Worm (Caenorhabditis elegans) whole organism, mixed stage, embryonic: ENCODE measurements around the gene BE10.4.

ENCODE experiments used
- M03D4.4 ChIP-seq: sonication (generic microtip); optimal IDR thresholded peaks from 2 replicates; lab custom pipeline; 2017; ENCODE audit warnings: mild to moderate bottlenecking, missing genetic modification characterization, missing compliant biosample characterization
- blmp-1 ChIP-seq: fragments of 150-350 bp; optimal IDR thresholded peaks from 2 replicates; lab custom pipeline; 2014; ENCODE audit warnings: missing biosample characterization, missing genetic modification characterization
- ceh-39 ChIP-seq: fragments of 150-350 bp; optimal IDR thresholded peaks from 2 replicates; lab custom pipeline; 2014; ENCODE audit warnings: missing biosample characterization, missing genetic modification characterization
- ceh-43 ChIP-seq: fragments of 200-800 bp; sonication (Bioruptor generic); optimal IDR thresholded peaks from 2 replicates; lab custom pipeline; 2018; ENCODE audit warnings: mild to moderate bottlenecking, missing genetic modification characterization, moderate library complexity, missing compliant biosample characterization
- ceh-83 ChIP-seq: fragments of 200-800 bp; sonication (Bioruptor generic); optimal IDR thresholded peaks from 2 replicates; lab custom pipeline; 2018; ENCODE audit warnings: mild to moderate bottlenecking, missing genetic modification characterization, missing compliant biosample characterization
- ces-1 ChIP-seq: fragments of 150-350 bp; optimal IDR thresholded peaks from 2 replicates; lab custom pipeline; 2014; ENCODE audit warnings: missing biosample characterization, missing genetic modification reagents, missing genetic modification characterization
- cnd-1 ChIP-seq: fragments of 200-800 bp; sonication (Bioruptor generic); optimal IDR thresholded peaks from 2 replicates; lab custom pipeline; 2018; ENCODE audit warnings: mild to moderate bottlenecking, missing genetic modification characterization, missing compliant biosample characterization
- elt-1 ChIP-seq: sonication (generic microtip); optimal IDR thresholded peaks from 2 replicates; lab custom pipeline; 2017; ENCODE audit warnings: missing genetic modification characterization, mild to moderate bottlenecking, missing compliant biosample characterization, antibody characterized with exemption, moderate library complexity, borderline replicate concordance; ENCODE audit not compliant: insufficient read depth
- elt-3 ChIP-seq: fragments of 150-350 bp; optimal IDR thresholded peaks from 2 replicates; lab custom pipeline; 2014; ENCODE audit warnings: missing biosample characterization, missing genetic modification characterization
- flh-1 ChIP-seq: fragments of 200-800 bp; sonication (Bioruptor generic); optimal IDR thresholded peaks from 2 replicates; lab custom pipeline; 2018; ENCODE audit warnings: mild to moderate bottlenecking, missing genetic modification characterization, moderate library complexity, missing compliant biosample characterization
- ham-2 ChIP-seq: fragments of 200-800 bp; sonication (Bioruptor generic); optimal IDR thresholded peaks from 2 replicates; lab custom pipeline; 2018; ENCODE audit warnings: mild to moderate bottlenecking, missing genetic modification characterization, missing compliant biosample characterization
- hlh-1 ChIP-seq: fragments of 150-350 bp; optimal IDR thresholded peaks from 2 replicates; lab custom pipeline; 2014; ENCODE audit warnings: missing biosample characterization, missing genetic modification reagents, missing genetic modification characterization
- lin-13 ChIP-seq: fragments of 150-350 bp; optimal IDR thresholded peaks from 2 replicates; lab custom pipeline; 2014; ENCODE audit warnings: missing biosample characterization, missing genetic modification characterization
- lsy-2 ChIP-seq: fragments of 150-350 bp; optimal IDR thresholded peaks from 2 replicates; lab custom pipeline; 2014; ENCODE audit warnings: missing biosample characterization, missing genetic modification characterization
- mab-5 ChIP-seq: fragments of 150-350 bp; optimal IDR thresholded peaks from 2 replicates; lab custom pipeline; 2014; ENCODE audit warnings: missing biosample characterization, missing genetic modification characterization
- mep-1 ChIP-seq: fragments of 150-350 bp; optimal IDR thresholded peaks from 2 replicates; lab custom pipeline; 2017; ENCODE audit warnings: missing biosample characterization, missing genetic modification reagents, missing genetic modification characterization, inconsistent platforms
- mls-2 ChIP-seq: sonication (generic microtip); optimal IDR thresholded peaks from 2 replicates; lab custom pipeline; 2016; ENCODE audit warnings: mild to moderate bottlenecking, missing genetic modification characterization, moderate library complexity, missing compliant biosample characterization
- nhr-12 ChIP-seq: fragments of 150-350 bp; optimal IDR thresholded peaks from 2 replicates; lab custom pipeline; 2014; ENCODE audit warnings: missing biosample characterization, missing genetic modification characterization
- nhr-2 ChIP-seq: fragments of 150-350 bp; optimal IDR thresholded peaks from 2 replicates; lab custom pipeline; 2014; ENCODE audit warnings: missing biosample characterization, missing genetic modification characterization
- nhr-237 ChIP-seq: fragments of 150-350 bp; optimal IDR thresholded peaks from 2 replicates; lab custom pipeline; 2014; ENCODE audit warnings: missing biosample characterization, missing genetic modification characterization
- nhr-28 ChIP-seq: fragments of 150-350 bp; optimal IDR thresholded peaks from 2 replicates; lab custom pipeline; 2014; ENCODE audit warnings: missing biosample characterization, missing genetic modification characterization
- nhr-76 ChIP-seq: sonication (generic microtip); optimal IDR thresholded peaks from 2 replicates; lab custom pipeline; 2017; ENCODE audit warnings: missing biosample characterization, missing genetic modification characterization
- pha-4 ChIP-seq: fragments of 150-350 bp; optimal IDR thresholded peaks from 2 replicates; lab custom pipeline; 2018; ENCODE audit warnings: missing biosample characterization, missing genetic modification reagents, missing genetic modification characterization
- sem-2 ChIP-seq: fragments of 200-800 bp; sonication (Bioruptor generic); optimal IDR thresholded peaks from 2 replicates; lab custom pipeline; 2018; ENCODE audit warnings: mild to moderate bottlenecking, missing genetic modification characterization, missing compliant biosample characterization
- snpc-4 ChIP-seq: fragments of 150-350 bp; optimal IDR thresholded peaks from 2 replicates; lab custom pipeline; 2014; ENCODE audit warnings: missing biosample characterization, missing genetic modification characterization
- sptf-1 ChIP-seq: sonication (generic microtip); optimal IDR thresholded peaks from 2 replicates; lab custom pipeline; 2017; ENCODE audit warnings: mild to moderate bottlenecking, missing genetic modification characterization, moderate library complexity, missing compliant biosample characterization
- tbx-8 ChIP-seq: fragments of 200-800 bp; sonication (Bioruptor generic); optimal IDR thresholded peaks from 2 replicates; lab custom pipeline; 2018; ENCODE audit warnings: mild to moderate bottlenecking, missing genetic modification characterization, moderate library complexity, missing compliant biosample characterization
- unc-120 ChIP-seq: sonication (generic microtip); optimal IDR thresholded peaks from 2 replicates; lab custom pipeline; 2017; ENCODE audit warnings: missing genetic modification characterization, missing compliant biosample characterization; ENCODE audit not compliant: poor library complexity, severe bottlenecking
- unc-39 ChIP-seq: fragments of 150-350 bp; optimal IDR thresholded peaks from 2 replicates; lab custom pipeline; 2014; ENCODE audit warnings: missing biosample characterization, missing genetic modification characterization
- unc-62 ChIP-seq: fragments of 150-350 bp; optimal IDR thresholded peaks from 2 replicates; lab custom pipeline; 2014; ENCODE audit warnings: missing biosample characterization, missing genetic modification reagents, missing genetic modification characterization
- zip-8 ChIP-seq: fragments of 150-350 bp; optimal IDR thresholded peaks from 2 replicates; lab custom pipeline; 2014; ENCODE audit warnings: missing biosample characterization, missing genetic modification characterization
- ztf-11 ChIP-seq: fragments of 150-350 bp; optimal IDR thresholded peaks from 2 replicates; lab custom pipeline; 2014; ENCODE audit warnings: missing biosample characterization, missing genetic modification characterization

The BE10.4 gene

ce11 chrIII:12822608-12823261 lies 9.4 kb downstream of the BE10.4 start:
- TF ChIP-seq ceh-39 (no peak), sem-2 (GFP tag; lab: Kevin White, UChicago) (no peak), nhr-2 (no peak), ceh-83 (GFP tag; lab: Kevin White, UChicago) (no peak), blmp-1 (tag; lab: Kevin White, UChicago) (no peak), unc-39 (no peak), zip-8 (tag; lab: Kevin White, UChicago) (no peak), lsy-2 (tag; lab: Kevin White, UChicago) (no peak), mab-5 (no peak)

- TF ChIP-seq cnd-1 (tag; lab: Kevin White, UChicago) = no peak
- TF ChIP-seq sem-2 (GFP tag; lab: Kevin White, UChicago) = no peak
- no peak for TF ChIP-seq mab-5
- no peak for TF ChIP-seq ham-2
- TF ChIP-seq elt-3 = no peak
- TF ChIP-seq unc-120 = no peak
- TF ChIP-seq nhr-28 (tag; lab: Kevin White, UChicago) = no peak
- TF ChIP-seq flh-1 (GFP tag; lab: Kevin White, UChicago) = no peak
- no peak for TF ChIP-seq nhr-12 (tag; lab: Kevin White, UChicago)
Observed at ce11 chrIII:12829068-12829467, 15.8 kb downstream of the BE10.4 start, which contains the start of gene Y37D8A.3. Y37D8A.3 (plus strand) TSS chrIII:12829368.

ce11 chrIII:12831696-12832095 lies 18.4 kb downstream of the BE10.4 start:
- TF ChIP-seq nhr-76 (no peak), flh-1 (GFP tag; lab: Kevin White, UChicago) (no peak), tbx-8 (GFP tag; lab: Kevin White, UChicago) (no peak), hlh-1 (no peak), lsy-2 (tag; lab: Kevin White, UChicago) (no peak)

- no peak for TF ChIP-seq nhr-28 (tag; lab: Kevin White, UChicago)
- no peak for TF ChIP-seq sem-2 (GFP tag; lab: Kevin White, UChicago)
- TF ChIP-seq nhr-2 = no peak
- TF ChIP-seq M03D4.4 (tag; lab: Kevin White, UChicago) = no peak
- no peak for TF ChIP-seq nhr-12 (tag; lab: Kevin White, UChicago)
- no peak for TF ChIP-seq lin-13 (tag; lab: Kevin White, UChicago)
- TF ChIP-seq hlh-1 = no peak
- no peak for TF ChIP-seq ztf-11 (tag; lab: Kevin White, UChicago)
- TF ChIP-seq nhr-237 (tag; lab: Kevin White, UChicago) = no peak
- no peak for TF ChIP-seq mep-1
- TF ChIP-seq, all 35 proteins: peak for 0
Observed at ce11 chrIII:12833079-12833478, 19.8 kb downstream of the BE10.4 start.

ce11 chrIII:12836742-12837285 lies 23.5 kb downstream of the BE10.4 start:
- TF ChIP-seq M03D4.4 (tag; lab: Kevin White, UChicago) (no peak), mab-5 (no peak), ceh-43 (GFP tag; lab: Kevin White, UChicago) (no peak), unc-120 (no peak), sptf-1 (tag; lab: Kevin White, UChicago) (no peak), nhr-12 (tag; lab: Kevin White, UChicago) (no peak), ztf-11 (tag; lab: Kevin White, UChicago) (no peak), pha-4 (tag; lab: Kevin White, UChicago) (no peak), elt-1 (no peak), cnd-1 (tag; lab: Kevin White, UChicago) (no peak), nhr-237 (tag; lab: Kevin White, UChicago) (no peak), ces-1 (GFP tag; lab: Kevin White, UChicago) (no peak), snpc-4 (tag; lab: Kevin White, UChicago) (no peak)

ce11 chrIII:12838299-12838698 lies 25.0 kb downstream of the BE10.4 start:
- TF ChIP-seq M03D4.4 (tag; lab: Kevin White, UChicago) (no peak), pha-4 (tag; lab: Kevin White, UChicago) (no peak), mep-1 (no peak), mls-2 (tag; lab: Kevin White, UChicago) (no peak), zip-8 (tag; lab: Kevin White, UChicago) (no peak), unc-39 (no peak), mab-5 (no peak), flh-1 (GFP tag; lab: Kevin White, UChicago) (no peak), ham-2 (no peak), ceh-83 (GFP tag; lab: Kevin White, UChicago) (no peak), lin-13 (tag; lab: Kevin White, UChicago) (no peak), unc-62 (no peak), ceh-43 (GFP tag; lab: Kevin White, UChicago) (no peak), unc-120 (no peak), elt-3 (no peak), sem-2 (GFP tag; lab: Kevin White, UChicago) (no peak), nhr-12 (tag; lab: Kevin White, UChicago) (no peak)
